Worm (Caenorhabditis elegans): ENCODE measurements around the gene hpo-31.

The hpo-31 gene

DNA sequence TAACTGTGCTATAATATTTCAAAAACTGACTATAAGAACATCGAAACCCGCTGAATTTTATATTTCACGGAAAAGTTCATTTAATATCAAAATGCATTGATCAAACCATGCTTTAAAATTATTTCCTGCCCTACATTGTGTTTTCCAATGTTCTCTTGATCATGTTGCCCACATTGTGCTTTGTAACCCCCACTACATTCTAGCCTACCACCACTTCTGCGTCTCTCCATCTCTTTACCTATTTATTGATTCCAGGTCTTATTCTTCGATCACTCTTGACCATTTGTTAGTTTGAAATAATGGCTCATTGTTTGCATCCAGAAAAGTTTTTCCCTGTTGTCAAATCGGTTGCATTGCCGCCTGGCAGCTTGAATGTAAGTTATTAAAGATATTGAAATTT lies 40.7 kb upstream of the hpo-31 start, which contains the start of gene decr-1.1:
TSS of gene decr-1.1 (plus strand) at position 210 of the 400 bp plus-strand sequence.
- no peak for TF ChIP-seq ets-4 (tag; optimal IDR thresholded peaks at IDR 0.05)
- TF ChIP-seq elt-2 (tag; optimal IDR thresholded peaks at IDR 0.05) = no peak
- TF ChIP-seq ceh-48 (tag; optimal IDR thresholded peaks at IDR 0.05) = peak; percentile 3
- no peak for TF ChIP-seq syd-9 (tag; optimal IDR thresholded peaks at IDR 0.05)

DNA sequence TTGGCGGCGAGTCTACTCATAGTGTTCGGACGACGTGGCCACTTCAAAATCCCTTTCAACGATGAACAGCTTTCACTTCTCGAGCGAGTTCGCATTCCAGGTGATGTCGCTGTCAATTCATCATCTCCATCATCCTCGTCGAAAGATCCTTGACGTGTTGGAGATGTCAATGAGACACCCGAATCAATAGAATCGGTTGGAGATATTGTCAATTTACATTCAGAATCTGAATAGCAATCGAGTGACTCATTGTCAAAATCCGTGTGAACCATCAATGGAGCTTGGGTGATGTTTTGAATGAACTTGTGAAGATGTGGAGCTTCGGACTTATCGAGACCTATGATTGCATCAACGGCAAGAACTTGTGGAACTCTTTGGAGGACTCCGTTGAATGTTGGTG lies 37.1 kb upstream of the hpo-31 start:
- no peak for TF ChIP-seq lim-6 (tag; optimal IDR thresholded peaks at IDR 0.05)

DNA sequence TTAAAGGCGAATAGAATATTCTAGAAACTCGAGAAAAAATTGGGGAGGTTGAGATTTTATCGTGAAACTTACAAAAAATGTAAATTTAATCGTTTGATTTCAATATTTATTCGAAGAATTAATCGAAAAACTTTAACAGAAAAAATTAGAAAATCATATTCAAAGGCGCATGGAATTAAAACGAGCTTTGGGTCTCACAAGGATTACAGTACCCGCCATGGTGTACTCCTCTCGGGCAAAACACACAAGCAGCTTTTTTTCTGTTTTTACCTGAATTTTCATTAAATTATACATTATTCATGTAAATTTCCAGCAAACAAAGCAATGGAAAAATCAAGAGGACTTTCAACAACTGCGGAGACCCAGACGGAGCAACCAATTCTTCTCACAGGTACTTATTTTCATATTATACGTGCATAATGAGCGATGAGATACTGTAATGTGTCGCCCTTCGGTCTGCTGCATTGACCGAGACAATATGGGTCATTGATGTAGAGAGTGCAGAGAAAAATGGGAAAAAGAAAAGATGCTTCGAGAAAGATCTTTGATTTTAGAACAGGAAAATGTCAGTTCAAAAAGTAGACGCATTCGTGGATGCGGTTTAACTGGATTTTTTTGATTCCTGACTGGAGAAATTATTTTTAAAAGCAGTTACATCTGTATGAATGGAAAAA lies 35.5 kb upstream of the hpo-31 start, which contains the start of the genes F53C11.4 and F53C11.5:
TSS of gene F53C11.4 (minus strand) at position 128 of the 674 bp plus-strand sequence.
TSS of gene F53C11.5 (plus strand) at position 325 of the 674 bp plus-strand sequence.
- TF ChIP-seq Y22D7AL.16 (tag; optimal IDR thresholded peaks at IDR 0.05) = no peak
- TF ChIP-seq lim-6 (tag; optimal IDR thresholded peaks at IDR 0.05) = no peak
- TF ChIP-seq ceh-31 (tag; optimal IDR thresholded peaks at IDR 0.05) = peak; percentile 14
- TF ChIP-seq C38D4.7 (GFP tag; optimal IDR thresholded peaks at IDR 0.05) = no peak
- TF ChIP-seq elt-2 (tag; optimal IDR thresholded peaks at IDR 0.05) = peak; percentile 12
- TF ChIP-seq odd-2 (tag; optimal IDR thresholded peaks at IDR 0.05) = no peak
- TF ChIP-seq nfya-1 (tag; optimal IDR thresholded peaks at IDR 0.05) = peak; percentile 60
- no peak for TF ChIP-seq ama-1 (optimal IDR thresholded peaks at IDR 0.05)
- no peak for TF ChIP-seq ref-2 (tag; optimal IDR thresholded peaks at IDR 0.05)
- no peak for TF ChIP-seq rnt-1 (tag; optimal IDR thresholded peaks at IDR 0.05)
- TF ChIP-seq dve-1 (tag; optimal IDR thresholded peaks at IDR 0.05) = no peak
- TF ChIP-seq unc-42 (tag; optimal IDR thresholded peaks at IDR 0.05) = no peak
- no peak for TF ChIP-seq mec-3 (tag; optimal IDR thresholded peaks at IDR 0.05; ENCODE audit: borderline replicate concordance)
- no peak for TF ChIP-seq ttx-3 (tag; optimal IDR thresholded peaks at IDR 0.05)
- TF ChIP-seq unc-86 (tag; optimal IDR thresholded peaks at IDR 0.05) = no peak
- TF ChIP-seq madf-2 (tag; optimal IDR thresholded peaks at IDR 0.05) = no peak
- TF ChIP-seq ceh-45 (GFP tag; IDR thresholded peaks at IDR 0.05) = no peak
- no peak for TF ChIP-seq sox-2 (GFP tag; IDR thresholded peaks at IDR 0.05)
- no peak for TF ChIP-seq lin-11 (tag; optimal IDR thresholded peaks at IDR 0.05)
- no peak for TF ChIP-seq ceh-18 (tag; optimal IDR thresholded peaks at IDR 0.05)
- TF ChIP-seq eyg-1 (tag; optimal IDR thresholded peaks at IDR 0.05) = no peak
- TF ChIP-seq ceh-6 (GFP tag; optimal IDR thresholded peaks at IDR 0.05) = no peak
- TF ChIP-seq pat-9 (tag; optimal IDR thresholded peaks at IDR 0.05) = no peak
- no peak for TF ChIP-seq fax-1 (tag; optimal IDR thresholded peaks at IDR 0.05)
- no peak for TF ChIP-seq che-1 (tag; optimal IDR thresholded peaks at IDR 0.05)
- peak; percentile 14 for TF ChIP-seq tbx-2 (tag; optimal IDR thresholded peaks at IDR 0.05)
- TF ChIP-seq K02D7.2 (tag; optimal IDR thresholded peaks at IDR 0.05) = no peak
- no peak for TF ChIP-seq syd-9 (tag; optimal IDR thresholded peaks at IDR 0.05)
- TF ChIP-seq dmd-4 (tag; optimal IDR thresholded peaks at IDR 0.05; ENCODE audit: borderline replicate concordance) = no peak
- no peak for TF ChIP-seq fkh-10 (GFP tag; optimal IDR thresholded peaks at IDR 0.05)
- peak; percentile 14 for TF ChIP-seq ets-4 (tag; optimal IDR thresholded peaks at IDR 0.05)
- TF ChIP-seq fkh-6 (tag; optimal IDR thresholded peaks at IDR 0.05) = no peak
- TF ChIP-seq sdc-2 (tag; optimal IDR thresholded peaks at IDR 0.05) = no peak
- no peak for TF ChIP-seq tbx-7 (tag; optimal IDR thresholded peaks at IDR 0.05)
- no peak for TF ChIP-seq ceh-34 (tag; optimal IDR thresholded peaks at IDR 0.05)
- no peak for TF ChIP-seq ceh-2 (tag; optimal IDR thresholded peaks at IDR 0.05)
